Worm (Caenorhabditis elegans) whole organism, L3 larva: Measurements from ENCODE around the gene kmo-1.

ENCODE experiments used
- aly-2 ChIP-seq: fragments of 150-350 bp; optimal IDR thresholded peaks from 2 replicates; lab custom pipeline; 2014; ENCODE audit warnings: missing biosample characterization, missing genetic modification characterization
- nhr-12 ChIP-seq: fragments of 150-350 bp; optimal IDR thresholded peaks from 2 replicates; lab custom pipeline; 2014; ENCODE audit warnings: missing biosample characterization, missing genetic modification characterization
- nhr-28 ChIP-seq: fragments of 150-350 bp; optimal IDR thresholded peaks from 2 replicates; lab custom pipeline; 2014; ENCODE audit warnings: missing biosample characterization, missing genetic modification characterization
- ztf-4 ChIP-seq: fragments of 150-350 bp; optimal IDR thresholded peaks from 2 replicates; lab custom pipeline; 2014; ENCODE audit warnings: missing biosample characterization, missing genetic modification characterization

DNA sequence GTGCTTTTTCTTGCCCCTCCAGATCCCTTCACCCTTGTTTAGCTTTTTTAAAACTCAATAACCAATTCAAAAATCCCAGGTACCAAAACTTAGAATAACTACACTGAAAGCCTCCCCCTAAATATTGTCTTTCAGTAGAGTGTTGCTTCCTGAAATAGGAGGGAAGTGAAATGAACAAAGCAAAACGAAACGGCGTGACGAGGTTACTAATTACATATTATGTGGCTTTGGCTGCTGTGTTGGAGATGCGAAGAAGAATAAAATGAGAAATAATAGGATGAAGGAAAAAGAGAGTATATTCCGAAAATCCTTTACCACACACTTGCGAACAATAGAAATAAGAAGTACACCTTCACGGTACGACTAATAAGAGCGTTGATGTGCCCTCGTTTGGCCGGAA, 34.2 kb downstream of the kmo-1 start:
- TF ChIP-seq nhr-12 (no peak), nhr-28 (no peak), aly-2 (tag; lab: Kevin White, UChicago) (no peak), ztf-4 (tag; lab: Kevin White, UChicago) (no peak)
